Worm (Caenorhabditis elegans) whole organism, L4/young adult: ENCODE results near the gene zak-1.

Experiments used
- W03F9.2 ChIP-seq: fragments of 150-350 bp; optimal IDR thresholded peaks from 2 replicates; lab custom pipeline; 2014; ENCODE audit warnings: missing biosample characterization, missing genetic modification characterization
- dao-5 ChIP-seq: sonication (generic microtip); optimal IDR thresholded peaks from 2 replicates; lab custom pipeline; 2016; ENCODE audit warnings: missing genotype, missing genetic modification characterization, moderate library complexity, missing compliant biosample characterization
- him-1 ChIP-seq: sonication (generic microtip); optimal IDR thresholded peaks from 2 replicates; lab custom pipeline; 2016; ENCODE audit warnings: missing genotype, missing genetic modification reagents, missing genetic modification characterization, missing compliant biosample characterization

zak-1 gene

DNA sequence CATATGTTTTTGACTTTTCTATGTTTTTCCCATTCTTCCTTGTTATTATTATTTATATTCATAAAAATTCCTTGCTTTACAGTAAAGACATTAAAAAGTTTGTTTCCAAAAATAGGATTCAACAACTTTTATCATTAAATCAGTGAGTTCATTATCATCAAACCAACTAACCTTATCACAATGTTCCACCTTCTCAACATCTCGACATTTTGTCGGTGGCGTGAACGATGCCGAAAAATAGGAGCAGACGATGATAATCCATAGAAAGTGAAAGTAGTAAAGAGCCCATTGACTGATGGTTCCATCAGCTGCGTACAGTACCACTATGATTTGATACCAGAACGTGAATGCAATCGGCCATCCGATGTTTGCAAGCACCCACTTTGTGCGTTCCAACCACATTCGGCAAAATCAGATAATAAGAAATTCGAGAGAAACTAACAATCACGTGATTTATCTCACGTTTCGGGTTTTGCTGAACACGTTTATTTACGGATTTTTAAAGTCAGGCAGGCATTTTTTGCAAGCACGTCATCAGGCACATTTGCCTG is 7.9 kb downstream of the zak-1 start, which contains the start of gene dhhc-5:
TSS of gene dhhc-5 (minus strand) at position 406 of the 551 bp plus-strand sequence.
- TF ChIP-seq dao-5 (tag; lab: Kevin White, UChicago) (no peak), W03F9.2 (no peak), him-1 (tag; lab: Kevin White, UChicago) (no peak)

DNA sequence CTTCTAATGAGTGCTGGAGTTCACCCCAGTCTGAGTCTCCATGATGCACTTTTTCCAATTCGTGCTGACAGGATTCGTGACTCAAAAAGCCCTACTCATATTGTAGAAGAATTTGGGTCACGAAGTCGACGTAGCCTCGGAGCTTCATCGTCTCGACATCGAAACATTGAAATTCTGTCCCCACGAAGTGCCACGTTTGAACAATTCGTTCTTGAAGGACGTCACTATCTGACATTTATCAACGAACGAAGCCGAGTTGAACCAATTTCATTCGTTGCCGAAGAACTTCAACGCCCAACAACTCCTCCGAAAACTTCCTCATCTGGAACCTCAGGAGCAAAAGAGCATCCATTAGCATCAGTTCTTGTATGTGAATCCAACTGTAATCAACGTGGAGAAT is 17.5 kb downstream of the zak-1 start:
- TF ChIP-seq dao-5 (tag; lab: Kevin White, UChicago) (no peak), W03F9.2 (no peak)

DNA sequence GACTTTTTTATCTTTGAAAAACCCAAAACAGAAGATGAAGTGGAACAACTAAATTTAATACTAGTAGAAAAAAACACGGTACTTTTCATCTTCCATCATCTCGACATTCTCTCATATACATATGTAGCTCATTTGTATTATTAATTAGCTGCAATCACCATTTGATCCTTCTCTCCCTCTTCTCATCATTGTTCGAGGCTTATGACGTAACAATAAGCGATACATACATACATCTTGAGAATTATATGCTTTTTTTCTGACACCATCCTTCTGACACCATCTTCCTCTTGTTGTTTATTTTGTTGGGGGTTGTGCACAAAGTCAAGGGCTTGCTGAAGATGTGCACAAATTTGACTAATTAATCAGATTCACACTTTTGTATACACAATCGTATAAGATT is 19.3 kb downstream of the zak-1 start:
- TF ChIP-seq W03F9.2 (no peak), dao-5 (tag; lab: Kevin White, UChicago) (no peak), him-1 (tag; lab: Kevin White, UChicago) (no peak)

ce11 chrIII:6831312-6831711 is 25.3 kb downstream of the zak-1 start:
- no peak for TF ChIP-seq dao-5 (tag; lab: Kevin White, UChicago)
- TF ChIP-seq W03F9.2 = no peak
- TF ChIP-seq him-1 (tag; lab: Kevin White, UChicago) = no peak

- no peak for TF ChIP-seq dao-5 (tag; lab: Kevin White, UChicago)
- TF ChIP-seq him-1 (tag; lab: Kevin White, UChicago) = no peak
- no peak for TF ChIP-seq W03F9.2
Observed at ce11 chrIII:6826137-6826536, 30.5 kb downstream of the zak-1 start.

DNA sequence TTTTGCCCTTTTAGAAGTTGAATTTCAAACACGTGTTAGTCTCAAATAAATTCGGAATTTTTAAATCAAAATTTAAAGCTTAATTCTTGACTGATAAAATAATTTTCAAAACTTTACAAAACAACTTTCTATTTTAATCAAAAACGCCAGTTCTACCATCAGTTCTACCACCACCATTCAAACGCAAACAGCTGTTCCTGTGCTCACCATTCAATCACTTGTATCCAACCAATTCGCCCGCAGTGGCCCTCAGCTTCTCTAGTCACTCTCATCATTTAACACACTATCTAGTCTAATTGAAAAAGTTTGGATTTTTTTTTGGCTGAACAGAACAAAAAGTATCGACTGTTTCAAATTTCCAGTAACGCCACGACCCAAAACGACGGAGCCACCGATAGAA is 33.8 kb downstream of the zak-1 start:
- no peak for TF ChIP-seq W03F9.2
- TF ChIP-seq him-1 (tag; lab: Kevin White, UChicago) = no peak
- no peak for TF ChIP-seq dao-5 (tag; lab: Kevin White, UChicago)

DNA sequence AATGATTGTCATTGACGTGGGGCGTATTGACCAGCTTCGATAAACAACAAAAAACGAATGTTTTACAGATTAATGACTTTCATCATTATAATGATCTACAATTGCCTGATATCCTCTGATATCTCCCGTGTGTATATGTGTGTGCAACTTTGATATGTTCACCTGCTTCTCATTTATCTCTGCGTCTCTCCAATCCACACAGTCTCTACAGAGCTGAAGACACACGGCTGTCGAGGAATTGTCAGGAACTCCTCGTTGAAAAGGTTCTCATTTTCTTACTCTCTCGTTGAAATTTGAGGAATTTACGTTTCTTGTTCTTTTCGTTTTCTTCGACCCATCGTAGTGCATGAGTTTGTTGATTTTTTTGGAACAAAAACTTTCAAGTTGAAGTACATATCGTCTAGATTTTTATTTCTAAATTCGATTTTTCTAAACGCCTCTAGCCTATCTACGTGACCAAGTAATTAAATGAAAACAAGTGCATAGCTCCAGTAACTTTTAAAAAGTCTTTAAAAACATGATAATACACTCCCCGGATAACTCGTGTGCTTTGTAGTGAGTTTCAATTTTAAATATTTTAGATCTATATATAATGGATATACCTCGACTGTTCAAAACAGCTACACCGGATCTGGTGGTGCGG is 36.1 kb downstream of the zak-1 start, which contains the start of gene ten-1:
TSS of gene ten-1 (plus strand) at position 593 of the 643 bp plus-strand sequence.
- TF ChIP-seq him-1 (tag; lab: Kevin White, UChicago) = no peak
- no peak for TF ChIP-seq dao-5 (tag; lab: Kevin White, UChicago)
- TF ChIP-seq W03F9.2 = no peak

DNA sequence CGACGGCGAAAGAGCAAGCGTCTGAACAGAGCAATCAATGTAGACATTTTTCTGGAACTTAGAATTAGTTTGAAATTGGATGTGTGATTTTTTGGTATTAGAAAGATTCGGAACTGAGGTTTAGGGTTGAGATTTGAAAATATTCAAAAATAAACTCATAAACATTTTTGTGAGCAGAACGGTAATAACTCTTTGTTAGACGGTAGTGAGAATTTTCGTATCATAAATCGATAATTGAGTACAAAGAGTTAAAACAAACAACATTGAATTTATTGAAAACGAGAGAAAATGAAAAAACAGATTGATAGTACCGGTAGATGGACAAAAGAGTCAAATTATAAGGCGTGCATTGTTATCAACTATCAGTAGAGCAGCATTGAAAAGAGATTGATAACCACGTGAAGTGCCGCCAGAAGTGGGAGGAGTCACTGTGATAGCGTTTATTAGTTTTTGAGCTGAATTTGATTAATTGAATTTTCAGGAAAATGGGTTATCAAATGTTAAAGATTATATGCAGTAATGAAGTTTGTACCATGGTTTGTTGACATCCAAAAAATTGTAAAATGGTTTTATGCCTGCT is 37.2 kb downstream of the zak-1 start, which contains the start of gene F28F5.6:
TSS of gene F28F5.6 (minus strand) at position 51 of the 580 bp plus-strand sequence.
- TF ChIP-seq W03F9.2 (no peak), him-1 (tag; lab: Kevin White, UChicago) (no peak), dao-5 (tag; lab: Kevin White, UChicago) (no peak)

- TF ChIP-seq him-1 (tag; lab: Kevin White, UChicago) (no peak), W03F9.2 (no peak), dao-5 (tag; lab: Kevin White, UChicago) (no peak)
Observed at ce11 chrIII:6818037-6818436, 38.6 kb downstream of the zak-1 start.

ce11 chrIII:6816930-6817329 is 39.7 kb downstream of the zak-1 start, which contains the start of gene F28F5.4:
TSS of gene F28F5.4 (minus strand) at chrIII:6817033.
- TF ChIP-seq dao-5 (tag; lab: Kevin White, UChicago) = no peak
- no peak for TF ChIP-seq W03F9.2
- TF ChIP-seq him-1 (tag; lab: Kevin White, UChicago) = no peak

DNA sequence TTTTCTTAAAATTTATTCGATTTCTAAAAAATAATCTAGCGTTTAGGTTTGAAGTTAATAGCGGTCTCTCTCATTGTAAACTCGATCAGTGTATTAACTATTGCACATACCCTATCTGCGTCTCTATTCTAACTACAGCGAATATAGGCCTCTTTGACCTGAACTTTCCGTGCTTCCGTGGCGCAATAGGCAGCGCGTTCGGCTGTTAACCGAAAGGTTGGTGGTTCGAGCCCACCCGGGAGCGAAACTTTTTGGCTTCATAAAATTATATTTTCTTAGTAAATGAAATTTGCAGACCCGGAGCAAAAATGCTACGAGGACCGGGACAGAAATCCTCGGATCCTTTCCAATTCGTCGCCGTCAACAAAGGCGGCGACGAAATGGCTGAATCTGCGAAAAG is 51.2 kb downstream of the zak-1 start:
- no peak for TF ChIP-seq him-1 (tag; lab: Kevin White, UChicago)
- no peak for TF ChIP-seq W03F9.2
- TF ChIP-seq dao-5 (tag; lab: Kevin White, UChicago) = no peak

DNA sequence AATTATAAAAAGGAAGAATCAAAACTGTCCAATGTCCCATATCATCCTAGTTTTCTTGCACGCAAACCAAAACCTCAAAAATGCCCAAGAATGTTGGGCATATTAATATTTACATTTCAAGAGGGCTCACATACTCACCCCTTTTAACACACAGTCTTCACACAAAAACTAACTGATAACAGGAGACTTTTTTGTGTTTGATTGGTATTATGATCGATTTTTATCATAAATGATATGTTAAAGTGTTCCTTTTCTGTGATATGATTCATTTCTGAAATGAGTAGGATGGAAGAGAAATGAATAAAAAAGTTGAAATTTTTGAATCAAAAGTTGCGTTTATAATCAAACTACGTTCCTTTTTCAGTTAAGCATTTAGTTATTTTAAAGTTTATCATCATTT is 53.5 kb downstream of the zak-1 start:
- TF ChIP-seq dao-5 (tag; lab: Kevin White, UChicago) (no peak), W03F9.2 (no peak), him-1 (tag; lab: Kevin White, UChicago) (no peak)
